Fruit fly (Drosophila melanogaster) whole organism, embryonic: ENCODE data around the gene H15.
A peak's percentile ranks its signal among the peaks of the same experiment; 100 is the strongest.

ENCODE experiments used
- Atf3 ChIP-seq: fragments of 200-800 bp; sonication (Bioruptor generic); optimal IDR thresholded peaks from 3 replicates; lab custom pipeline; 2016; ENCODE audit warnings: missing biosample characterization, missing genetic modification characterization
- Bteb2 ChIP-seq: fragments of 200-800 bp; sonication (Bioruptor generic); optimal IDR thresholded peaks from 2 replicates; lab custom pipeline; 2016; ENCODE audit warnings: missing biosample characterization, missing genetic modification characterization
- CG15479 ChIP-seq: fragments of 200-800 bp; sonication (Bioruptor generic); optimal IDR thresholded peaks from 3 replicates; lab custom pipeline; 2019; ENCODE audit warnings: missing biosample characterization, mild to moderate bottlenecking, missing genetic modification characterization, moderate library complexity
- CG16815 ChIP-seq: fragments of 200-800 bp; sonication (Bioruptor generic); optimal IDR thresholded peaks from 3 replicates; lab custom pipeline; 2017; ENCODE audit warnings: missing biosample characterization, mild to moderate bottlenecking, missing genetic modification characterization
- CG17359 ChIP-seq: fragments of 200-800 bp; sonication (Bioruptor generic); optimal IDR thresholded peaks from 3 replicates; lab custom pipeline; 2018; ENCODE audit warnings: missing biosample characterization, mild to moderate bottlenecking, missing genetic modification characterization, moderate library complexity
- CG18619 ChIP-seq: fragments of 200-800 bp; sonication (Bioruptor generic); optimal IDR thresholded peaks from 3 replicates; lab custom pipeline; 2017; ENCODE audit warnings: missing biosample characterization, mild to moderate bottlenecking, missing genetic modification characterization
- CG30403 ChIP-seq: fragments of 200-800 bp; sonication (Bioruptor generic); optimal IDR thresholded peaks from 3 replicates; lab custom pipeline; 2016; ENCODE audit warnings: missing biosample characterization, missing genetic modification characterization
- CG31224 ChIP-seq: fragments of 200-800 bp; sonication (Bioruptor generic); IDR thresholded peaks from 2 replicates; pipeline ENCODE4 v1.3.6; 2022; ENCODE audit warnings: missing biosample characterization, missing genetic modification characterization
- CG3281 ChIP-seq: fragments of 200-800 bp; sonication (Bioruptor generic); optimal IDR thresholded peaks from 3 replicates; lab custom pipeline; 2017; ENCODE audit warnings: missing biosample characterization, mild to moderate bottlenecking, missing genetic modification characterization
- CG43689 ChIP-seq: fragments of 200-800 bp; sonication (Bioruptor generic); IDR thresholded peaks from 2 replicates; pipeline ENCODE4 v1.3.6; 2022; ENCODE audit warnings: missing biosample characterization, missing genetic modification characterization
- CG6254 ChIP-seq: fragments of 200-800 bp; sonication (Bioruptor generic); optimal IDR thresholded peaks from 3 replicates; lab custom pipeline; 2017; ENCODE audit warnings: mild to moderate bottlenecking, missing biosample characterization, missing genetic modification reagents, missing genetic modification characterization
- CG7372 ChIP-seq: fragments of 200-800 bp; sonication (Bioruptor generic); IDR thresholded peaks from 2 replicates; pipeline ENCODE4 v1.3.6; 2022; ENCODE audit warnings: missing biosample characterization, missing genetic modification characterization
- CG7745 ChIP-seq: fragments of 200-800 bp; sonication (Bioruptor generic); optimal IDR thresholded peaks from 2 replicates; lab custom pipeline; 2018; ENCODE audit warnings: missing biosample characterization, mild to moderate bottlenecking, missing genetic modification characterization, moderate library complexity
- CG8281 ChIP-seq: fragments of 200-800 bp; sonication (Bioruptor generic); optimal IDR thresholded peaks from 2 replicates; lab custom pipeline; 2018; ENCODE audit warnings: missing biosample characterization, mild to moderate bottlenecking, missing genetic modification characterization, moderate library complexity
- H15 ChIP-seq: fragments of 200-800 bp; sonication (Bioruptor generic); IDR thresholded peaks from 3 replicates; pipeline ENCODE4 v1.3.6; 2022; ENCODE audit warnings: missing biosample characterization, missing genetic modification characterization
- Hr39 ChIP-seq: fragments of >200 bp; optimal IDR thresholded peaks from 2 replicates; lab custom pipeline; 2017
- Opbp ChIP-seq: fragments of 200-800 bp; sonication (Bioruptor generic); IDR thresholded peaks from 3 replicates; pipeline ENCODE4 v1.3.6; 2022; ENCODE audit warnings: missing biosample characterization, missing genetic modification characterization; ENCODE audit not compliant: partially characterized antibody
- Rx ChIP-seq: fragments of 200-800 bp; sonication (Bioruptor generic); IDR thresholded peaks from 2 replicates; pipeline ENCODE4 v1.3.6; 2022; ENCODE audit warnings: missing biosample characterization, missing genetic modification characterization
- Sry-β ChIP-seq: fragments of 200-800 bp; sonication (Bioruptor generic); optimal IDR thresholded peaks from 2 replicates; lab custom pipeline; 2018; ENCODE audit warnings: missing biosample characterization, mild to moderate bottlenecking, missing genetic modification characterization, moderate library complexity
- Sry-δ ChIP-seq: fragments of 200-800 bp; sonication (Bioruptor generic); optimal IDR thresholded peaks from 2 replicates; lab custom pipeline; 2016; ENCODE audit warnings: missing biosample characterization, missing genetic modification characterization
- YL-1 ChIP-seq: fragments of 200-800 bp; sonication (Bioruptor generic); optimal IDR thresholded peaks from 3 replicates; lab custom pipeline; 2017; ENCODE audit warnings: missing biosample characterization, mild to moderate bottlenecking, missing genetic modification characterization
- al ChIP-seq: fragments of 200-800 bp; sonication (Bioruptor generic); IDR thresholded peaks from 2 replicates; pipeline ENCODE4 v1.3.6; 2022; ENCODE audit warnings: missing biosample characterization, missing genetic modification characterization
- amos ChIP-seq: fragments of 200-800 bp; sonication (Bioruptor generic); IDR thresholded peaks from 2 replicates; pipeline ENCODE4 v1.3.6; 2022; ENCODE audit warnings: missing biosample characterization, missing genetic modification characterization; ENCODE audit not compliant: partially characterized antibody
- ara ChIP-seq: fragments of 200-800 bp; sonication (Bioruptor generic); IDR thresholded peaks from 2 replicates; pipeline ENCODE4 v1.3.6; 2022; ENCODE audit warnings: missing biosample characterization, missing genetic modification characterization
- btn ChIP-seq: fragments of 200-800 bp; sonication (Bioruptor generic); optimal IDR thresholded peaks from 2 replicates; lab custom pipeline; 2016; ENCODE audit warnings: missing biosample characterization, missing genetic modification characterization
- caup ChIP-seq: fragments of 200-800 bp; sonication (Bioruptor generic); optimal IDR thresholded peaks from 3 replicates; lab custom pipeline; 2017; ENCODE audit warnings: missing biosample characterization, mild to moderate bottlenecking, missing genetic modification characterization, moderate library complexity; ENCODE audit not compliant: severe bottlenecking
- dmrt99B ChIP-seq: fragments of 200-800 bp; sonication (Bioruptor generic); optimal IDR thresholded peaks from 2 replicates; lab custom pipeline; 2018; ENCODE audit warnings: missing biosample characterization, mild to moderate bottlenecking, missing genetic modification characterization, moderate library complexity
- dysf ChIP-seq: fragments of 200-800 bp; sonication (Bioruptor generic); IDR thresholded peaks from 3 replicates; pipeline ENCODE4 v1.3.6; 2022; ENCODE audit warnings: missing biosample characterization, missing genetic modification characterization
- emc ChIP-seq: fragments of 200-800 bp; sonication (Bioruptor generic); optimal IDR thresholded peaks from 2 replicates; lab custom pipeline; 2016; ENCODE audit warnings: missing biosample characterization, missing genetic modification characterization
- ems ChIP-seq: fragments of 200-800 bp; sonication (Bioruptor generic); optimal IDR thresholded peaks from 3 replicates; lab custom pipeline; 2016; ENCODE audit warnings: missing biosample characterization, missing genetic modification characterization
- ftz-f1 ChIP-seq: fragments of 200-800 bp; sonication (Bioruptor generic); optimal IDR thresholded peaks from 2 replicates; lab custom pipeline; 2016; ENCODE audit warnings: missing biosample characterization, missing genetic modification characterization
- gem ChIP-seq: fragments of 200-800 bp; sonication (Bioruptor generic); optimal IDR thresholded peaks from 2 replicates; lab custom pipeline; 2019; ENCODE audit warnings: missing biosample characterization, mild to moderate bottlenecking, missing genetic modification characterization, moderate library complexity
- gro ChIP-seq: fragments of 200-800 bp; sonication (Bioruptor generic); optimal IDR thresholded peaks from 2 replicates; lab custom pipeline; 2016; ENCODE audit warnings: missing biosample characterization, missing genetic modification characterization
- hbn ChIP-seq: fragments of 200-800 bp; sonication (Bioruptor generic); IDR thresholded peaks from 2 replicates; pipeline ENCODE4 v1.3.6; 2022; ENCODE audit warnings: missing biosample characterization, missing genetic modification characterization; ENCODE audit not compliant: partially characterized antibody
- nmo ChIP-seq: fragments of 200-800 bp; sonication (Bioruptor generic); optimal IDR thresholded peaks from 2 replicates; lab custom pipeline; 2018; ENCODE audit warnings: missing biosample characterization, mild to moderate bottlenecking, missing genetic modification characterization, moderate library complexity
- nom ChIP-seq: fragments of 200-800 bp; sonication (Bioruptor generic); optimal IDR thresholded peaks from 2 replicates; lab custom pipeline; 2017; ENCODE audit warnings: missing biosample characterization, missing genetic modification characterization, mild to moderate bottlenecking, moderate library complexity, missing genetic modification reagents
- org-1 ChIP-seq: fragments of 200-800 bp; sonication (Bioruptor generic); optimal IDR thresholded peaks from 2 replicates; lab custom pipeline; 2017; ENCODE audit warnings: missing biosample characterization, missing genetic modification characterization
- otp ChIP-seq: fragments of 200-800 bp; sonication (Bioruptor generic); IDR thresholded peaks from 3 replicates; pipeline ENCODE4, ENCODE4 v1.3.6; 2022; ENCODE audit warnings: missing biosample characterization, missing genetic modification characterization
- pan ChIP-seq, 4 experiments: fragments of >200 bp in 3 of 4; fragments of 200-800 bp in 1 of 4; sonication (Bioruptor generic) in 1 of 4; optimal IDR thresholded peaks in 3 of 4; IDR thresholded peaks in 1 of 4; 2 replicates each; pipeline versions ENCODE4 v1.3.6 to Lab custom; 2017 to 2022; ENCODE audit warnings: missing biosample characterization in 2 of 4, missing genetic modification characterization in 2 of 4, mixed read lengths in 1 of 4
- sens ChIP-seq: fragments of 200-800 bp; sonication (Bioruptor generic); peaks from one replicate; lab custom pipeline; 2016; ENCODE audit warnings: missing biosample characterization, missing genetic modification characterization
- trem ChIP-seq: fragments of 200-800 bp; optimal IDR thresholded peaks from 3 replicates; lab custom pipeline; 2019; ENCODE audit warnings: missing biosample characterization, mild to moderate bottlenecking, missing genetic modification characterization, moderate library complexity
- ttk ChIP-seq: fragments of 200-800 bp; sonication (Bioruptor generic); IDR thresholded peaks from 2 replicates; pipeline ENCODE4 v2.1.2; 2022; ENCODE audit warnings: missing biosample characterization, missing genetic modification characterization
- unpg ChIP-seq: fragments of 200-800 bp; sonication (Bioruptor generic); optimal IDR thresholded peaks from 3 replicates; lab custom pipeline; 2018; ENCODE audit warnings: missing biosample characterization, mild to moderate bottlenecking, missing genetic modification characterization, moderate library complexity
- zfh1 ChIP-seq: fragments of 200-800 bp; sonication (Bioruptor generic); IDR thresholded peaks from 3 replicates; pipeline ENCODE4 v1.3.6; 2022; ENCODE audit warnings: missing biosample characterization, missing genetic modification characterization

H15 gene

dm6 chr2L:5445488-5446171 is 41.5 kb downstream of the H15 start (continued):
- TF ChIP-seq unpg (peak; percentile 31), org-1 (no peak), CG16815 (GFP tag; lab: Kevin White, UChicago) (no peak), pan (optimal IDR thresholded peaks at IDR 0.05; lab: Kevin White, UChicago) (no peak), pan (GFP tag; optimal IDR thresholded peaks at IDR 0.05 in 1 of 2, IDR thresholded peaks at IDR 0.05 in 1 of 2) (no peak), gem (tag; lab: Kevin White, UChicago) (peak; percentile 61), Hr39 (no peak), Bteb2 (GFP tag; lab: Kevin White, UChicago) (no peak), sens (GFP tag; lab: Kevin White, UChicago) (no peak), dmrt99B (tag; lab: Kevin White, UChicago) (peak; percentile 58), CG8281 (tag; lab: Kevin White, UChicago) (no peak), Rx (GFP tag; lab: Robert Waterston, UW) (no peak), caup (GFP tag; lab: Kevin White, UChicago) (no peak), btn (GFP tag; lab: Kevin White, UChicago) (no peak), CG31224 (no peak), CG15479 (GFP tag; lab: Kevin White, UChicago) (no peak), YL-1 (GFP tag; lab: Kevin White, UChicago) (no peak), CG43689 (no peak), Sry-δ (GFP tag; lab: Kevin White, UChicago) (no peak), amos (GFP tag; lab: Robert Waterston, UW) (no peak), ttk (GFP tag; lab: Robert Waterston, UW) (no peak), ftz-f1 (GFP tag; lab: Kevin White, UChicago) (no peak), emc (GFP tag; lab: Kevin White, UChicago) (no peak), CG17359 (tag; lab: Kevin White, UChicago) (peak; percentile 25), H15 (peak; percentile 66; the same call in 2 of the 3 replicates), CG7745 (tag; lab: Kevin White, UChicago) (no peak), ems (GFP tag; lab: Kevin White, UChicago) (no peak), al (GFP tag; lab: Robert Waterston, UW) (no peak), zfh1 (no peak), Atf3 (no peak), trem (peak; percentile 44), gro (no peak), CG7372 (GFP tag; lab: Robert Waterston, UW) (no peak), ara (GFP tag; lab: Robert Waterston, UW) (no peak), hbn (GFP tag; lab: Robert Waterston, UW) (no peak), CG30403 (GFP tag; lab: Kevin White, UChicago) (peak; percentile 4), nmo (GFP tag; lab: Kevin White, UChicago) (peak; percentile 69), dysf (GFP tag; lab: Robert Waterston, UW) (no peak), Opbp (GFP tag; lab: Robert Waterston, UW) (no peak), otp (GFP tag; lab: Robert Waterston, UW) (no peak), CG3281 (GFP tag; lab: Kevin White, UChicago) (no peak), CG6254 (GFP tag; lab: Kevin White, UChicago) (peak; percentile 8), CG18619 (GFP tag; lab: Kevin White, UChicago) (no peak), Sry-β (no peak), nom (GFP tag; lab: Kevin White, UChicago) (no peak)
- TF ChIP-seq, all 482 proteins: peak for 65
